Worm (Caenorhabditis elegans): ENCODE data around the gene F58B3.6.

The F58B3.6 gene

DNA sequence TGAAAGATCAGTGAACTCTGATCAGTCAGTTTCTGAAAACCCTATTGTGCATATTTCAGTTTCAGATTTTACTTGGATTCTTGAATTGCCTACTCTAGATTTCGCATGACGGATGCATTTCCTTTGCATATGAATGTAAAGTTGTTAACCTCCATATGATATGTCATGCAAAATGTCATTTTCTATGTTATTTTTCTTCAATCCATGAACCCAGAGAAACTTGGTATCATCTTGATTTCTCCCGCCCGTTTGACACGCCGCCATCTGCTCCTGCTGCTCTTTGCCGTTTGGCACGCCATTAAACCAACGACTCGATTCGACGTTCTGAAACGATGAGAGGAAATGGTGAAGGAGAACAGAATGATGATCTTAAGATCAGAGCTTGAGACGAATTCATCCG is 13.9 kb downstream of the F58B3.6 start:
- TF ChIP-seq ceh-28 (tag; optimal IDR thresholded peaks at IDR 0.05): no peak
- TF ChIP-seq nhr-237 (tag; optimal IDR thresholded peaks at IDR 0.05): no peak
- TF ChIP-seq nhr-67 (tag; optimal IDR thresholded peaks at IDR 0.05): no peak
- TF ChIP-seq nhr-77 (tag; optimal IDR thresholded peaks at IDR 0.05): no peak
- no peak for TF ChIP-seq jun-1 (tag; optimal IDR thresholded peaks at IDR 0.05)
- no peak for TF ChIP-seq ztf-4 (tag; optimal IDR thresholded peaks at IDR 0.05)
- no peak for TF ChIP-seq mdl-1 (tag; optimal IDR thresholded peaks at IDR 0.05)
- no peak for TF ChIP-seq elt-3 (tag; optimal IDR thresholded peaks at IDR 0.05)
- TF ChIP-seq fos-1 (tag; optimal IDR thresholded peaks at IDR 0.05): no peak
- TF ChIP-seq zag-1 (tag; optimal IDR thresholded peaks at IDR 0.05): no peak
- TF ChIP-seq snpc-4 (tag; optimal IDR thresholded peaks at IDR 0.05): no peak
- TF ChIP-seq sea-2 (GFP tag; optimal IDR thresholded peaks at IDR 0.05): no peak

DNA sequence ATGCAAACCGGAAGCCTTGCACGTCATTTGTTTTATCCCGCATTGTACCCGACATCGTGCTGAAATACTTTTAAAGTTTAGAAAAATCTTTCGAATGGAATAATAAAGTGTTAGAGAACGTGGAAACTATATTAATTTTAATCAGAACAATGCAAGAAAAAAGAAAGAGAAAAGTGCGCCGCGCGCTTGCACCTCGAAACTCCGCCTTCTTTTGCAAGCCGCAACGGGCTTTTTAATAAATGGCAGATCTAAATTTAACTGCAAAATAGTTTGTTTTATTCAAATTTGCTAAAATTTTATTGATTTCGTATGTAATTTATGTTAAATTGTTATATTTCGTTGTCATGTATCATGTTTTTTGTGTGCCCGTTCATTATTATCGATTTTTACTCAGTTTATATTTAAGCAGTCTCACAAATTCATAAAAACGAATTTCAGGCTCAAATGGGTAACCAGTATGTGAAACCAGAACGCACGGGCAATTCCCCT is 15.6 kb downstream of the F58B3.6 start, which contains the start of the genes acl-3 and ndub-6:
acl-3 (minus strand) TSS at position 59 of the 489 bp plus-strand sequence.
ndub-6 (plus strand) TSS at position 439 of the 489 bp plus-strand sequence.
- TF ChIP-seq tbx-2 (tag; optimal IDR thresholded peaks at IDR 0.05) (no peak), fkh-10 (GFP tag; optimal IDR thresholded peaks at IDR 0.05) (no peak), nhr-67 (tag; optimal IDR thresholded peaks at IDR 0.05) (no peak), aly-2 (tag; optimal IDR thresholded peaks at IDR 0.05) (no peak), ZK546.5 (tag; optimal IDR thresholded peaks at IDR 0.05) (no peak), ceh-16 (tag; optimal IDR thresholded peaks at IDR 0.05) (no peak), pha-4 (tag; optimal IDR thresholded peaks at IDR 0.05) (peak; percentile 16), unc-39 (tag; optimal IDR thresholded peaks at IDR 0.05) (no peak)

DNA sequence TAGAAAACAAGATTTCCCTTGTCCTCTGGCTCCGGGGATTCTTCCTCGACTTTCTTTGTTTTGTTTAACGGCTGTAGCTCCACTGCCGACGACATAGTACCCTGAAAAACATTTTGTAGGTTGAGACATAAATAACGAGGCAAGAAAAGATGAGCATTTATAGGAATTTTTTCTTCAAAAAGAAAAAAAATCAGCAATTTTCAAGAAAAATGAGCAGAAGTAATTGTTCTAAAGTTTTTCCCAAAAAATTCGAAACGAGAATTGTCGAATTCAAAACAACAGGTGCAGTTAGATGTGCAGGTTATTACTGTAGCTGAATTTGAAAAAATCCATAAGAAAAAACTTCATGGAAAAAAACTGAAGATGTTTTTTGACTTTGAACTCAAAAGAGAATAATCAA is 18.9 kb downstream of the F58B3.6 start, which contains the start of gene ent-1:
ent-1 (minus strand) TSS at position 101 of the 400 bp plus-strand sequence.
- TF ChIP-seq jun-1 (tag; optimal IDR thresholded peaks at IDR 0.05) (no peak), nhr-11 (tag; optimal IDR thresholded peaks at IDR 0.05) (no peak), lin-39 (tag; optimal IDR thresholded peaks at IDR 0.05) (no peak), skn-1 (tag; optimal IDR thresholded peaks at IDR 0.05) (no peak)

DNA sequence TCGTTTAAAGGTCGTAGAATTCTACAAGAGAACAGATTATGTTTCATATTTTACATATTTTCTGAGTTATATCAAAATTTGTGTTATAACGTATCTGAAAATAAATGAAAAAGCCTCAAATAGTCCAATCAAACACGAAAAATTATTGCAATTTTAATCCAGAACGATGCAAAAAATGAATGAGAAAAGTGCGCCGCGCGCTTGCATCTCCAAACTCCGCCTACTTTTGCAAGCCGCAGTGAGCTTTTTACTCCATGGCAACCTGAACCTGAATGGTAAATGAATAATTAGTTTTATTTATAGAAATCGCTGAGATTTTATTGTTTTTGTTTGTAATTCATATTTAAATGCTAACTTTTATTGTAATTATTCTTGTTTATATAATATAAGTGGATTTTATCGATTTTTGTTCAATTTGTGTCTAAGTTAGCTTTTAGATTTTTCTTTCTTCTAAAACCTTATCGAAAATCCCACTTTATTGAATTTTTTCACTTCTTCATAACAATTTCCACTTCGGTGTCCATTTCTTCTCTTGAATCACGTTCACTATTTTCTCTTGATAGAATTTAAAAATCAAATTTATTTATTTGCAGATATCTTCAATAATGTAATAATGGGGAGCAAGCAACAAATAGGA is 19.8 kb downstream of the F58B3.6 start, which contains the start of gene ZK809.5:
ZK809.5 (plus strand) TSS at position 587 of the 637 bp plus-strand sequence.
- TF ChIP-seq nhr-43 (tag; optimal IDR thresholded peaks at IDR 0.05; ENCODE audit: poor library complexity, severe bottlenecking): no peak
- TF ChIP-seq hmg-11 (tag; optimal IDR thresholded peaks at IDR 0.05): peak; percentile 34
- TF ChIP-seq nhr-23 (tag; optimal IDR thresholded peaks at IDR 0.05): no peak
- TF ChIP-seq nfya-1 (tag; optimal IDR thresholded peaks at IDR 0.05; ENCODE audit: insufficient read depth): peak; percentile 20

DNA sequence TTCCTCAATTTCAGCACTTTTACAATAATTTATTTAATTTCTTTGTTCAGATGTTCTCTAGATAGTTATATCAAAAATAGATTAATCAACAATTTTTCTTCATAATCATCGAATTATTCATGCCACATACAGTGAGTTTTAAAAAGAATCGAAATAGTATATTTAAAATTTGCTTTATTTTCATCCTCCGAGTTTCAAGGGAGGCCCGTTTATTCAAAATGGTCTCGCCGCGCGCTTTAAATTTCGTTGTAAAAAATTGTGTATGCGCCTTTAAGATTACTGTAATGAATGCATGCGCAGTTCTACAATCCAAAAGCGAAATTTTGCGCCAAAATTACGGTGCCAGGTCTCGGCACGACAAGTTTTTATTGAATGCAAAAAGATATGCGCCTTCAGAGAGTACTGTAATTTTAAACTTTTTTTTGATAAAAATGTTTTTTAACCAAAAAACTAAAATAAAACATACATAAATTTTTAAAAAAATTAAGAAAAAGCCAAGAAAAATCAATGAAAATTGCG is 23.4 kb downstream of the F58B3.6 start, which contains the start of gene ZK792.1:
ZK792.1 (plus strand) TSS at position 51 of the 519 bp plus-strand sequence.
- TF ChIP-seq pha-4 (tag; optimal IDR thresholded peaks at IDR 0.05) (no peak), ama-1 (optimal IDR thresholded peaks at IDR 0.05) (no peak), mml-1 (tag; optimal IDR thresholded peaks at IDR 0.05) (no peak), nhr-43 (tag; optimal IDR thresholded peaks at IDR 0.05; ENCODE audit: poor library complexity, severe bottlenecking) (no peak), nhr-76 (tag; optimal IDR thresholded peaks at IDR 0.05) (no peak), eor-1 (tag; optimal IDR thresholded peaks at IDR 0.05) (no peak), ztf-11 (tag; optimal IDR thresholded peaks at IDR 0.05) (no peak), lsy-12 (tag; optimal IDR thresholded peaks at IDR 0.05) (no peak), skn-1 (tag; optimal IDR thresholded peaks at IDR 0.05) (no peak), egl-27 (tag; optimal IDR thresholded peaks at IDR 0.05) (no peak), nhr-25 (tag; optimal IDR thresholded peaks at IDR 0.05) (no peak), tbx-2 (tag; optimal IDR thresholded peaks at IDR 0.05) (no peak), zag-1 (tag; optimal IDR thresholded peaks at IDR 0.05) (no peak), nhr-28 (tag; optimal IDR thresholded peaks at IDR 0.05) (no peak)
